Fruit fly (Drosophila melanogaster) whole organism, embryonic: Measurements from ENCODE around the gene polo.

Experiments used
- Ada2b ChIP-seq: fragments of 200-800 bp; sonication (Bioruptor generic); IDR thresholded peaks from 2 replicates; pipeline ENCODE4 v1.3.6; 2022; ENCODE audit warnings: missing biosample characterization, missing genetic modification characterization
- Awh ChIP-seq: fragments of 200-800 bp; sonication (Bioruptor generic); IDR thresholded peaks from 2 replicates; pipeline ENCODE4, ENCODE4 v1.3.6; 2022; ENCODE audit warnings: missing biosample characterization, missing genetic modification characterization
- CG11093 ChIP-seq: fragments of 200-800 bp; sonication (Bioruptor generic); IDR thresholded peaks from 3 replicates; pipeline ENCODE4 v1.3.6; 2022; ENCODE audit warnings: missing biosample characterization, missing genetic modification characterization
- CG12299 ChIP-seq: fragments of 200-800 bp; sonication (Bioruptor generic); optimal IDR thresholded peaks from 2 replicates; lab custom pipeline; 2018; ENCODE audit warnings: missing biosample characterization, mild to moderate bottlenecking, missing genetic modification characterization
- CG12659 ChIP-seq: fragments of 200-800 bp; sonication (Bioruptor generic); optimal IDR thresholded peaks from 3 replicates; lab custom pipeline; 2017; ENCODE audit warnings: mild to moderate bottlenecking, missing biosample characterization, missing genetic modification reagents, missing genetic modification characterization
- CG12769 ChIP-seq: fragments of 200-800 bp; sonication (Bioruptor generic); optimal IDR thresholded peaks from 2 replicates; lab custom pipeline; 2019; ENCODE audit warnings: missing biosample characterization, mild to moderate bottlenecking, missing genetic modification characterization, moderate library complexity
- CG13296 ChIP-seq: fragments of 200-800 bp; sonication (Bioruptor generic); optimal IDR thresholded peaks from 3 replicates; lab custom pipeline; 2018; ENCODE audit warnings: missing biosample characterization, mild to moderate bottlenecking, missing genetic modification characterization
- CG14667 ChIP-seq: fragments of 200-800 bp; sonication (Bioruptor generic); IDR thresholded peaks from 2 replicates; pipeline ENCODE4 v1.3.6; 2022; ENCODE audit warnings: missing biosample characterization, missing genetic modification characterization
- CG1602 ChIP-seq: fragments of 200-800 bp; sonication (Bioruptor generic); optimal IDR thresholded peaks from 3 replicates; lab custom pipeline; 2016; ENCODE audit warnings: missing biosample characterization, missing genetic modification characterization
- CG17361 ChIP-seq: fragments of 200-800 bp; sonication (Bioruptor generic); IDR thresholded peaks from 3 replicates; pipeline ENCODE4 v1.3.6; 2022; ENCODE audit warnings: missing biosample characterization, missing genetic modification characterization
- CG17385 ChIP-seq: fragments of 200-800 bp; sonication (Bioruptor generic); optimal IDR thresholded peaks from 3 replicates; lab custom pipeline; 2018; ENCODE audit warnings: missing biosample characterization, mild to moderate bottlenecking, missing genetic modification characterization
- CG1792 ChIP-seq: fragments of 200-800 bp; sonication (Bioruptor generic); optimal IDR thresholded peaks from 2 replicates; lab custom pipeline; 2016; ENCODE audit warnings: missing biosample characterization, missing genetic modification characterization
- CG18599 ChIP-seq: fragments of 200-800 bp; sonication (Bioruptor generic); optimal IDR thresholded peaks from 3 replicates; lab custom pipeline; 2017; ENCODE audit warnings: missing biosample characterization, missing genetic modification characterization, mild to moderate bottlenecking, moderate library complexity, missing genetic modification reagents
- CG2129 ChIP-seq: fragments of 200-800 bp; sonication (Bioruptor generic); IDR thresholded peaks from 2 replicates; pipeline ENCODE4 v1.3.6; 2022; ENCODE audit warnings: missing biosample characterization, missing genetic modification characterization; ENCODE audit not compliant: partially characterized antibody
- CG2678 ChIP-seq: fragments of 200-800 bp; sonication (Bioruptor generic); optimal IDR thresholded peaks from 3 replicates; lab custom pipeline; 2019; ENCODE audit warnings: missing biosample characterization, mild to moderate bottlenecking, missing genetic modification characterization, moderate library complexity
- CG3726 ChIP-seq: fragments of 200-800 bp; sonication (Bioruptor generic); IDR thresholded peaks from 3 replicates; pipeline ENCODE4, ENCODE4 v1.3.6; 2022; ENCODE audit warnings: missing biosample characterization, missing genetic modification characterization
- CG5245 ChIP-seq: fragments of 200-800 bp; sonication (Bioruptor generic); optimal IDR thresholded peaks from 3 replicates; lab custom pipeline; 2016; ENCODE audit warnings: missing biosample characterization, missing genetic modification characterization
- CG7839 ChIP-seq: fragments of 200-800 bp; sonication (Bioruptor generic); optimal IDR thresholded peaks from 3 replicates; lab custom pipeline; 2018; ENCODE audit warnings: missing biosample characterization, mild to moderate bottlenecking, missing genetic modification characterization, moderate library complexity
- CG8388 ChIP-seq: fragments of 200-800 bp; sonication (Bioruptor generic); optimal IDR thresholded peaks from 2 replicates; lab custom pipeline; 2019; ENCODE audit warnings: missing biosample characterization, mild to moderate bottlenecking, missing genetic modification characterization, moderate library complexity
- CG9215 ChIP-seq: fragments of 200-800 bp; sonication (Bioruptor generic); IDR thresholded peaks from 2 replicates; pipeline ENCODE4 v1.3.6; 2022; ENCODE audit warnings: missing biosample characterization, missing genetic modification characterization
- Dip2 ChIP-seq: fragments of 200-800 bp; sonication (Bioruptor generic); IDR thresholded peaks from 2 replicates; pipeline ENCODE4 v1.3.6; 2022; ENCODE audit warnings: missing biosample characterization, missing genetic modification characterization
- Drgx ChIP-seq: fragments of 200-800 bp; sonication (Bioruptor generic); IDR thresholded peaks from 2 replicates; pipeline ENCODE4 v1.3.6; 2022; ENCODE audit warnings: missing biosample characterization, missing genetic modification characterization
- E2f1 ChIP-seq: fragments of 200-800 bp; sonication (Bioruptor generic); IDR thresholded peaks from 2 replicates; pipeline ENCODE4 v1.3.6; 2022; ENCODE audit warnings: missing biosample characterization, missing genetic modification characterization
- H2.0 ChIP-seq: fragments of 200-800 bp; sonication (Bioruptor generic); IDR thresholded peaks from 2 replicates; pipeline ENCODE4 v1.3.6; 2022; ENCODE audit warnings: missing biosample characterization, missing genetic modification characterization
- Hand ChIP-seq: fragments of 200-800 bp; sonication (Bioruptor generic); optimal IDR thresholded peaks from 2 replicates; lab custom pipeline; 2017; ENCODE audit warnings: mild to moderate bottlenecking, missing biosample characterization, missing genetic modification reagents, missing genetic modification characterization
- HmgD ChIP-seq: fragments of 200-800 bp; sonication (Bioruptor generic); optimal IDR thresholded peaks from 3 replicates; lab custom pipeline; 2016; ENCODE audit warnings: missing biosample characterization, missing genetic modification characterization
- Hr51 ChIP-seq, 2 experiments: fragments of 200-800 bp; sonication (Bioruptor generic); optimal IDR thresholded peaks; 2 replicates in 1 of 2; 3 replicates in 1 of 2; lab custom pipeline; 2016 to 2018; ENCODE audit warnings: missing biosample characterization in 2 of 2, missing genetic modification characterization in 2 of 2, mild to moderate bottlenecking in 1 of 2, moderate library complexity in 1 of 2
- Hsf ChIP-seq: fragments of 200-800 bp; sonication (Bioruptor generic); optimal IDR thresholded peaks from 3 replicates; lab custom pipeline; 2016; ENCODE audit warnings: missing biosample characterization, missing genetic modification characterization
- Lpt ChIP-seq: fragments of >200 bp; optimal IDR thresholded peaks from 2 replicates; lab custom pipeline; 2018; ENCODE audit warnings: missing biosample characterization, missing genetic modification characterization
- Sry-δ ChIP-seq: fragments of 200-800 bp; sonication (Bioruptor generic); optimal IDR thresholded peaks from 2 replicates; lab custom pipeline; 2016; ENCODE audit warnings: missing biosample characterization, missing genetic modification characterization
- Stat92E ChIP-seq, 3 experiments: fragments of >200 bp in 2 of 3; fragments of 200-800 bp in 1 of 3; sonication (Bioruptor generic) in 1 of 3; optimal IDR thresholded peaks; 2 replicates each; lab custom pipeline; 2017 to 2019; ENCODE audit warnings: missing biosample characterization in 3 of 3, missing genetic modification characterization in 3 of 3, mild to moderate bottlenecking in 1 of 3, moderate library complexity in 1 of 3
- Vsx1 ChIP-seq: fragments of 200-800 bp; sonication (Bioruptor generic); optimal IDR thresholded peaks from 2 replicates; lab custom pipeline; 2017; ENCODE audit warnings: missing biosample characterization, mild to moderate bottlenecking, missing genetic modification characterization, missing genetic modification reagents
- ato ChIP-seq: fragments of 200-800 bp; sonication (Bioruptor generic); IDR thresholded peaks from 2 replicates; pipeline ENCODE4 v1.3.6; 2022; ENCODE audit warnings: missing biosample characterization, missing genetic modification characterization; ENCODE audit not compliant: partially characterized antibody
- fd64A ChIP-seq: fragments of 200-800 bp; sonication (Bioruptor generic); optimal IDR thresholded peaks from 3 replicates; lab custom pipeline; 2018; ENCODE audit warnings: missing biosample characterization, mild to moderate bottlenecking, missing genetic modification characterization
- gsb ChIP-seq: fragments of 200-800 bp; sonication (Bioruptor generic); IDR thresholded peaks from 2 replicates; pipeline ENCODE4 v1.3.6; 2022; ENCODE audit warnings: missing biosample characterization, missing genetic modification characterization
- hb ChIP-seq: fragments of 200-800 bp; sonication (Bioruptor generic); IDR thresholded peaks from 3 replicates; pipeline ENCODE4 v1.3.6; 2022; ENCODE audit warnings: missing biosample characterization, missing genetic modification characterization; ENCODE audit not compliant: partially characterized antibody
- hbn ChIP-seq: fragments of 200-800 bp; sonication (Bioruptor generic); IDR thresholded peaks from 2 replicates; pipeline ENCODE4 v1.3.6; 2022; ENCODE audit warnings: missing biosample characterization, missing genetic modification characterization; ENCODE audit not compliant: partially characterized antibody
- lmd ChIP-seq: fragments of 200-800 bp; sonication (Bioruptor generic); IDR thresholded peaks from 2 replicates; pipeline ENCODE4 v1.3.6; 2022; ENCODE audit warnings: missing biosample characterization, missing genetic modification characterization
- pan ChIP-seq, 4 experiments: fragments of >200 bp in 3 of 4; fragments of 200-800 bp in 1 of 4; sonication (Bioruptor generic) in 1 of 4; optimal IDR thresholded peaks in 3 of 4; IDR thresholded peaks in 1 of 4; 2 replicates each; pipeline versions ENCODE4 v1.3.6 to Lab custom; 2017 to 2022; ENCODE audit warnings: missing biosample characterization in 2 of 4, missing genetic modification characterization in 2 of 4, mixed read lengths in 1 of 4
- sd ChIP-seq: fragments of 200-800 bp; sonication (Bioruptor generic); optimal IDR thresholded peaks from 3 replicates; lab custom pipeline; 2018; ENCODE audit warnings: missing biosample characterization, mild to moderate bottlenecking, missing genetic modification characterization, moderate library complexity
- sens ChIP-seq: fragments of 200-800 bp; sonication (Bioruptor generic); peaks from one replicate; lab custom pipeline; 2016; ENCODE audit warnings: missing biosample characterization, missing genetic modification characterization
- sna ChIP-seq: fragments of 200-800 bp; sonication (Bioruptor generic); IDR thresholded peaks from 2 replicates; pipeline ENCODE4 v1.3.6; 2022; ENCODE audit warnings: missing biosample characterization, missing genetic modification characterization; ENCODE audit not compliant: partially characterized antibody
- sqz ChIP-seq: fragments of 200-800 bp; sonication (Bioruptor generic); optimal IDR thresholded peaks from 3 replicates; lab custom pipeline; 2018; ENCODE audit warnings: missing biosample characterization, mild to moderate bottlenecking, missing genetic modification characterization
- tll ChIP-seq, 2 experiments: fragments of 200-800 bp in 1 of 2; fragments of >200 bp in 1 of 2; sonication (Bioruptor generic) in 1 of 2; optimal IDR thresholded peaks; 2 replicates each; lab custom pipeline; 2017 to 2019; ENCODE audit warnings: missing biosample characterization in 2 of 2, missing genetic modification characterization in 2 of 2, mild to moderate bottlenecking in 1 of 2, moderate library complexity in 1 of 2
- tup ChIP-seq: fragments of 200-800 bp; sonication (Bioruptor generic); optimal IDR thresholded peaks from 2 replicates; lab custom pipeline; 2016; ENCODE audit warnings: missing biosample characterization, mild to moderate bottlenecking, missing genetic modification characterization, moderate library complexity
- zen2 ChIP-seq: fragments of 200-800 bp; sonication (Bioruptor generic); IDR thresholded peaks from 3 replicates; pipeline ENCODE4 v1.3.6; 2022; ENCODE audit warnings: missing biosample characterization, missing genetic modification characterization; ENCODE audit not compliant: partially characterized antibody

polo gene

DNA sequence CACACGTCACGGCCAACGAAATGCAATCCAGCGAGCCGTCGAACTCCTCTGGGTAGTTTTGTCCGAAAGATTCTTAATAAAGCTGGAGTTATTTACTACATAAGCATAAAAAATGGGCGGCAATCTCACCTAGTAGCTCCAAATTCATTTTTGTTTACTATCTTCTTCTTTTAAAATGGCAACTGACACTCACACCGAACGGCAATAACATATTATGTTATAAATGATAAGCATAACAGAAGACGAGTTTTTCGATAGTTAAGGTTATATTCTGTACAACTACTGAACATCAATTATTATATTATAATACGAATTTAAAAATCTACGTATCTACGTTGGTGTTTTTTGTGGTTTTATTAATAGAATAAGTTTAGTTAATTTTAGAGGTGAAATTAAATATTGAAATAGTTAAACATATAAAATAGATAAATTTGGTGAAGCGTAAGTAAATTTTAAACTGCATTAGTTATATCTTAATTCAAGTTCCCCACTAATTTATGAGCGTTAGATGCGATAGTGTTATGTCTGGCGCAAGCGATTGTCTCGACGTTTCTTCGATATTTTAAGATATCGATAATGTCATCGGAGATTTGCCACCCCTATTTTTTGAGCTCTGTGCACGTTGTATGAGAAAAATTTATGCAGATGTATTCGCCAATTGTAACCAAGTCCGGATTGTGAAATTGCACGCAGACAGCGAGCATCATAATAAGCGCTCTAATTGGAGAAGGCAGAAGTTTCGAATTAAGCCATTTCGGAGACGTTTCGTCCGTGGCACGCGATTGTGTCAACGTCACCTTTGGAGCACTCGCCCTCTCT, 38.5 kb downstream of the polo start, which contains the start of the genes Rbbp5 and eRF1 (continued):
- TF ChIP-seq CG3726 (GFP tag; lab: Robert Waterston, UW) (peak; percentile 59; the same call in 1 of the 3 replicates), ato (peak; percentile 81), CG7839 (tag; lab: Kevin White, UChicago) (no peak), HmgD (GFP tag; lab: Kevin White, UChicago) (peak; percentile 37), CG2678 (peak; percentile 80), CG17361 (peak; percentile 86), tup (GFP tag; lab: Kevin White, UChicago) (no peak), pan (optimal IDR thresholded peaks at IDR 0.05; lab: Kevin White, UChicago) (no peak), pan (GFP tag; optimal IDR thresholded peaks at IDR 0.05 in 1 of 2, IDR thresholded peaks at IDR 0.05 in 1 of 2) (peak in 1 of 2 experiments; percentile 74), fd64A (GFP tag; lab: Kevin White, UChicago) (no peak), CG12299 (tag; lab: Kevin White, UChicago) (peak; percentile 58), Sry-δ (GFP tag; lab: Kevin White, UChicago) (peak; percentile 94), hbn (GFP tag; lab: Robert Waterston, UW) (peak; percentile 79), Vsx1 (GFP tag; lab: Kevin White, UChicago) (no peak), H2.0 (GFP tag; lab: Robert Waterston, UW) (no peak; the same call in 1 of the 2 replicates), CG8388 (GFP tag; lab: Kevin White, UChicago) (peak; percentile 72), Stat92E (GFP tag; optimal IDR thresholded peaks at IDR 0.05; lab: Kevin White, UChicago) (no peak), CG2129 (peak; percentile 73), sqz (GFP tag; lab: Kevin White, UChicago) (no peak), Lpt (GFP tag; lab: Kevin White, UChicago) (no peak), CG11093 (GFP tag; lab: Robert Waterston, UW) (peak; percentile 59; the same call in 1 of the 3 replicates), Hsf (GFP tag; lab: Kevin White, UChicago) (peak; percentile 68), Hr51 (GFP tag; optimal IDR thresholded peaks at IDR 0.05; lab: Kevin White, UChicago) (peak; percentile 39 to 68), tll (GFP tag; optimal IDR thresholded peaks at IDR 0.05; lab: Kevin White, UChicago) (no peak), sna (GFP tag; lab: Robert Waterston, UW) (peak; percentile 81), CG9215 (peak; percentile 79), sens (GFP tag; lab: Kevin White, UChicago) (peak; percentile 85), CG1602 (peak; percentile 57), Dip2 (GFP tag; lab: Robert Waterston, UW) (no peak), lmd (GFP tag; lab: Robert Waterston, UW) (peak; percentile 73; the same call in 1 of the 2 replicates), Drgx (GFP tag; lab: Robert Waterston, UW) (no peak), CG14667 (no peak), Awh (GFP tag; lab: Robert Waterston, UW) (peak; percentile 75), E2f1 (peak; percentile 76), CG12769 (tag; lab: Kevin White, UChicago) (peak; percentile 10), Ada2b (peak; percentile 57; the same call in 1 of the 2 replicates), CG12659 (GFP tag; lab: Kevin White, UChicago) (peak; percentile 91), Hand (GFP tag; lab: Kevin White, UChicago) (peak; percentile 5), CG5245 (peak; percentile 52), zen2 (GFP tag; lab: Robert Waterston, UW) (peak; percentile 80), sd (no peak), gsb (no peak; the same call in 1 of the 2 replicates), CG17385 (GFP tag; lab: Kevin White, UChicago) (peak; percentile 95), CG18599 (GFP tag; lab: Kevin White, UChicago) (no peak), CG13296 (GFP tag; lab: Kevin White, UChicago) (peak; percentile 39), CG1792 (no peak), hb (peak; percentile 85)
